Fruit fly (Drosophila melanogaster): ENCODE results near the gene Mur89F.

dm6 chr3R:17126838-17127237 lies 75.1 kb downstream of the Mur89F start, which contains the start of the genes CG17477 and CG31269:
- TF ChIP-seq psq (GFP tag; optimal IDR thresholded peaks at IDR 0.05) (no peak), sens (GFP tag) (no peak), Sry-δ (GFP tag; optimal IDR thresholded peaks at IDR 0.05) (no peak), CG6854 (GFP tag; optimal IDR thresholded peaks at IDR 0.05) (no peak), chn (GFP tag; optimal IDR thresholded peaks at IDR 0.05) (no peak), HLHmδ (GFP tag; optimal IDR thresholded peaks at IDR 0.05) (no peak), Dfd (GFP tag; optimal IDR thresholded peaks at IDR 0.05) (no peak)
